Worm (Caenorhabditis elegans): Measurements from ENCODE around the gene C18E9.2.
A peak's percentile ranks its signal among the peaks of the same experiment; 100 is the strongest.

The C18E9.2 gene

ce11 chrII:8964835-8965234, at the start of gene C18E9.2, which contains the start of gene ndub-3:
C18E9.2 (plus strand) TSS chrII:8965006.
ndub-3 (minus strand) TSS chrII:8964890.
- no peak for TF ChIP-seq R02D3.7 (tag; optimal IDR thresholded peaks at IDR 0.05)
- TF ChIP-seq C34F6.9 (tag; optimal IDR thresholded peaks at IDR 0.05): peak; percentile 55
- no peak for TF ChIP-seq ceh-16 (tag; optimal IDR thresholded peaks at IDR 0.05)
- no peak for TF ChIP-seq nhr-10 (tag; optimal IDR thresholded peaks at IDR 0.05)
- no peak for TF ChIP-seq nhr-77 (tag; optimal IDR thresholded peaks at IDR 0.05)
- peak in 1 of 2 experiments; percentile 66 for TF ChIP-seq lsy-2 (tag; optimal IDR thresholded peaks at IDR 0.05)
- no peak for TF ChIP-seq elt-1 (tag; optimal IDR thresholded peaks at IDR 0.05)
- no peak for TF ChIP-seq zag-1 (tag; optimal IDR thresholded peaks at IDR 0.05)
- TF ChIP-seq Y55F3AM.14 (GFP tag; optimal IDR thresholded peaks at IDR 0.05): no peak
- TF ChIP-seq nhr-129 (tag; optimal IDR thresholded peaks at IDR 0.05): peak; percentile 60
- peak; percentile 32 for TF ChIP-seq fos-1 (tag; optimal IDR thresholded peaks at IDR 0.05)
- no peak for TF ChIP-seq nhr-12 (tag; optimal IDR thresholded peaks at IDR 0.05)
- no peak for TF ChIP-seq nhr-25 (tag; optimal IDR thresholded peaks at IDR 0.05)
- peak; percentile 78 for TF ChIP-seq unc-55 (GFP tag; optimal IDR thresholded peaks at IDR 0.05)
- no peak for TF ChIP-seq nhr-237 (tag; optimal IDR thresholded peaks at IDR 0.05)
- TF ChIP-seq mdl-1 (tag; optimal IDR thresholded peaks at IDR 0.05): no peak
- peak; percentile 52 for TF ChIP-seq lin-11 (tag; optimal IDR thresholded peaks at IDR 0.05)
- TF ChIP-seq snpc-4 (tag; optimal IDR thresholded peaks at IDR 0.05): no peak
- TF ChIP-seq mbf-1 (tag; optimal IDR thresholded peaks at IDR 0.05): no peak
- peak; percentile 40 for TF ChIP-seq crh-2 (tag; optimal IDR thresholded peaks at IDR 0.05)
- no peak for TF ChIP-seq sem-4 (tag; optimal IDR thresholded peaks at IDR 0.05)
- no peak for TF ChIP-seq nhr-23 (tag; optimal IDR thresholded peaks at IDR 0.05)

- no peak for TF ChIP-seq lsy-2 (tag; optimal IDR thresholded peaks at IDR 0.05)
- TF ChIP-seq dmd-4 (tag; optimal IDR thresholded peaks at IDR 0.05): no peak
These were observed 48.1 kb upstream of the C18E9.2 start for ce11 chrII:8916656-8917055.

- peak; percentile 46 for TF ChIP-seq fos-1 (tag; optimal IDR thresholded peaks at IDR 0.05)
- peak; percentile 10 for TF ChIP-seq blmp-1 (tag; optimal IDR thresholded peaks at IDR 0.05; ENCODE audit: insufficient read depth)
- TF ChIP-seq ztf-11 (tag; optimal IDR thresholded peaks at IDR 0.05): no peak
These were observed 47.5 kb upstream of the C18E9.2 start for ce11 chrII:8917339-8917738.

ce11 chrII:8920315-8920714, 44.5 kb upstream of the C18E9.2 start:
- no peak for TF ChIP-seq sem-4 (tag; optimal IDR thresholded peaks at IDR 0.05)
- no peak for TF ChIP-seq nhr-129 (tag; optimal IDR thresholded peaks at IDR 0.05)
- TF ChIP-seq blmp-1 (tag; optimal IDR thresholded peaks at IDR 0.05; ENCODE audit: insufficient read depth): no peak
- TF ChIP-seq fos-1 (tag; optimal IDR thresholded peaks at IDR 0.05): peak; percentile 72
- no peak for TF ChIP-seq ztf-1 (GFP tag; conservative IDR thresholded peaks at IDR 0.05)
- TF ChIP-seq elt-1 (tag; optimal IDR thresholded peaks at IDR 0.05): no peak
- TF ChIP-seq nhr-25 (tag; optimal IDR thresholded peaks at IDR 0.05): no peak

- no peak for TF ChIP-seq nhr-23 (tag; optimal IDR thresholded peaks at IDR 0.05)
- no peak for TF ChIP-seq snpc-4 (tag; optimal IDR thresholded peaks at IDR 0.05)
- no peak for TF ChIP-seq R02D3.7 (tag; optimal IDR thresholded peaks at IDR 0.05)
- no peak for TF ChIP-seq unc-62 (GFP tag; optimal IDR thresholded peaks at IDR 0.05)
- no peak for TF ChIP-seq peb-1 (tag; optimal IDR thresholded peaks at IDR 0.05)
- no peak for TF ChIP-seq nhr-129 (tag; optimal IDR thresholded peaks at IDR 0.05)
- TF ChIP-seq mdl-1 (tag; optimal IDR thresholded peaks at IDR 0.05): no peak
- TF ChIP-seq sem-4 (tag; optimal IDR thresholded peaks at IDR 0.05): no peak
- TF ChIP-seq unc-55 (GFP tag; optimal IDR thresholded peaks at IDR 0.05): no peak
- TF ChIP-seq ztf-1 (GFP tag; conservative IDR thresholded peaks at IDR 0.05): no peak
- TF ChIP-seq egl-27 (tag; optimal IDR thresholded peaks at IDR 0.05): no peak
- TF ChIP-seq sma-3 (GFP tag; optimal IDR thresholded peaks at IDR 0.05): no peak
- TF ChIP-seq elt-1 (tag; optimal IDR thresholded peaks at IDR 0.05): no peak
- TF ChIP-seq lin-13 (GFP tag; optimal IDR thresholded peaks at IDR 0.05): no peak
- no peak for TF ChIP-seq ama-1 (optimal IDR thresholded peaks at IDR 0.05)
These were observed 43.9 kb upstream of the C18E9.2 start for ce11 chrII:8920955-8921354.

- TF ChIP-seq sem-4 (tag; optimal IDR thresholded peaks at IDR 0.05): no peak
- no peak for TF ChIP-seq lin-11 (tag; optimal IDR thresholded peaks at IDR 0.05)
- TF ChIP-seq dmd-4 (tag; optimal IDR thresholded peaks at IDR 0.05): no peak
- TF ChIP-seq blmp-1 (tag; optimal IDR thresholded peaks at IDR 0.05; ENCODE audit: insufficient read depth): no peak
- no peak for TF ChIP-seq ztf-4 (tag; optimal IDR thresholded peaks at IDR 0.05)
- no peak for TF ChIP-seq nhr-129 (tag; optimal IDR thresholded peaks at IDR 0.05)
These were observed 43.4 kb upstream of the C18E9.2 start for ce11 chrII:8921456-8921855.
